Fruit fly (Drosophila melanogaster) whole organism, embryonic: ENCODE data around the gene CG44329.

Experiments used
- ATbp ChIP-seq: fragments of 200-800 bp; sonication (Bioruptor generic); optimal IDR thresholded peaks from 2 replicates; lab custom pipeline; 2017; ENCODE audit warnings: missing biosample characterization, mild to moderate bottlenecking, missing genetic modification characterization, missing genetic modification reagents
- CG10267 ChIP-seq: fragments of 200-800 bp; sonication (Bioruptor generic); optimal IDR thresholded peaks from 2 replicates; lab custom pipeline; 2018; ENCODE audit warnings: missing biosample characterization, mild to moderate bottlenecking, missing genetic modification characterization, moderate library complexity
- CG10565 ChIP-seq: fragments of 200-800 bp; sonication (Bioruptor generic); optimal IDR thresholded peaks from 3 replicates; lab custom pipeline; 2016; ENCODE audit warnings: missing biosample characterization, mild to moderate bottlenecking, missing genetic modification characterization
- CG14441 ChIP-seq: fragments of 200-800 bp; sonication (Bioruptor generic); IDR thresholded peaks from 2 replicates; pipeline ENCODE4 v1.3.6; 2022; ENCODE audit warnings: missing biosample characterization, missing genetic modification characterization
- CG14710 ChIP-seq: fragments of 200-800 bp; sonication (Bioruptor generic); optimal IDR thresholded peaks from 3 replicates; lab custom pipeline; 2019; ENCODE audit warnings: missing biosample characterization, mild to moderate bottlenecking, missing genetic modification characterization, moderate library complexity
- CG1529 ChIP-seq: fragments of 200-800 bp; sonication (Bioruptor generic); optimal IDR thresholded peaks from 3 replicates; lab custom pipeline; 2018; ENCODE audit warnings: missing biosample characterization, missing genetic modification characterization
- CG15601 ChIP-seq: fragments of 200-800 bp; sonication (Bioruptor generic); optimal IDR thresholded peaks from 3 replicates; lab custom pipeline; 2019; ENCODE audit warnings: missing biosample characterization, mild to moderate bottlenecking, missing genetic modification characterization, moderate library complexity
- CG2202 ChIP-seq: fragments of 200-800 bp; sonication (Bioruptor generic); optimal IDR thresholded peaks from 2 replicates; lab custom pipeline; 2018; ENCODE audit warnings: missing biosample characterization, mild to moderate bottlenecking, missing genetic modification characterization
- CG30431 ChIP-seq: fragments of 200-800 bp; sonication (Bioruptor generic); optimal IDR thresholded peaks from 2 replicates; lab custom pipeline; 2017; ENCODE audit warnings: missing biosample characterization, missing genetic modification characterization
- CG4707 ChIP-seq: fragments of 200-800 bp; sonication (Bioruptor generic); optimal IDR thresholded peaks from 2 replicates; lab custom pipeline; 2018; ENCODE audit warnings: missing biosample characterization, mild to moderate bottlenecking, missing genetic modification characterization, moderate library complexity
- CG4854 ChIP-seq: fragments of 200-800 bp; sonication (Bioruptor generic); optimal IDR thresholded peaks from 2 replicates; lab custom pipeline; 2016; ENCODE audit warnings: missing biosample characterization, missing genetic modification characterization, inconsistent platforms
- CG6254 ChIP-seq: fragments of 200-800 bp; sonication (Bioruptor generic); optimal IDR thresholded peaks from 3 replicates; lab custom pipeline; 2017; ENCODE audit warnings: mild to moderate bottlenecking, missing biosample characterization, missing genetic modification reagents, missing genetic modification characterization
- CG6272 ChIP-seq: fragments of 200-800 bp; sonication (Bioruptor generic); IDR thresholded peaks from 2 replicates; pipeline ENCODE4 v1.3.6; 2022; ENCODE audit warnings: missing biosample characterization, missing genetic modification characterization
- CG6765 ChIP-seq: fragments of 200-800 bp; sonication (Bioruptor generic); optimal IDR thresholded peaks from 3 replicates; lab custom pipeline; 2017; ENCODE audit warnings: missing biosample characterization, mild to moderate bottlenecking, missing genetic modification characterization
- CG7357 ChIP-seq: fragments of 200-800 bp; sonication (Bioruptor generic); IDR thresholded peaks from 3 replicates; pipeline ENCODE4 v1.3.6; 2022; ENCODE audit warnings: missing biosample characterization, missing genetic modification characterization
- CG7745 ChIP-seq: fragments of 200-800 bp; sonication (Bioruptor generic); optimal IDR thresholded peaks from 2 replicates; lab custom pipeline; 2018; ENCODE audit warnings: missing biosample characterization, mild to moderate bottlenecking, missing genetic modification characterization, moderate library complexity
- CG7839 ChIP-seq: fragments of 200-800 bp; sonication (Bioruptor generic); optimal IDR thresholded peaks from 3 replicates; lab custom pipeline; 2018; ENCODE audit warnings: missing biosample characterization, mild to moderate bottlenecking, missing genetic modification characterization, moderate library complexity
- CG8388 ChIP-seq: fragments of 200-800 bp; sonication (Bioruptor generic); optimal IDR thresholded peaks from 2 replicates; lab custom pipeline; 2019; ENCODE audit warnings: missing biosample characterization, mild to moderate bottlenecking, missing genetic modification characterization, moderate library complexity
- CG8478 ChIP-seq: fragments of >200 bp; optimal IDR thresholded peaks from 2 replicates; lab custom pipeline; 2018
- CG8924 ChIP-seq: fragments of 200-800 bp; optimal IDR thresholded peaks from 3 replicates; lab custom pipeline; 2019; ENCODE audit warnings: missing biosample characterization, mild to moderate bottlenecking, missing genetic modification characterization, moderate library complexity
- CG8944 ChIP-seq: fragments of 200-800 bp; sonication (Bioruptor generic); optimal IDR thresholded peaks from 3 replicates; lab custom pipeline; 2016; ENCODE audit warnings: missing biosample characterization, missing genetic modification characterization
- CG9215 ChIP-seq: fragments of 200-800 bp; sonication (Bioruptor generic); IDR thresholded peaks from 2 replicates; pipeline ENCODE4 v1.3.6; 2022; ENCODE audit warnings: missing biosample characterization, missing genetic modification characterization
- CoRest ChIP-seq: fragments of 200-800 bp; sonication (Bioruptor generic); optimal IDR thresholded peaks from 3 replicates; lab custom pipeline; 2018; ENCODE audit warnings: missing biosample characterization, mild to moderate bottlenecking, missing genetic modification characterization, moderate library complexity
- Doc3 ChIP-seq: fragments of 200-800 bp; sonication (Bioruptor generic); IDR thresholded peaks from 3 replicates; pipeline ENCODE4 v1.3.6; 2022; ENCODE audit warnings: missing biosample characterization, missing genetic modification characterization; ENCODE audit not compliant: partially characterized antibody
- Dref ChIP-seq: fragments of 200-800 bp; sonication (Bioruptor generic); IDR thresholded peaks from 2 replicates; pipeline ENCODE4 v1.3.6; 2022; ENCODE audit warnings: missing biosample characterization, missing genetic modification characterization
- H15 ChIP-seq: fragments of 200-800 bp; sonication (Bioruptor generic); IDR thresholded peaks from 3 replicates; pipeline ENCODE4 v1.3.6; 2022; ENCODE audit warnings: missing biosample characterization, missing genetic modification characterization
- HLH3B ChIP-seq: fragments of 200-800 bp; sonication (Bioruptor generic); IDR thresholded peaks from 2 replicates; pipeline ENCODE4 v1.3.6; 2022; ENCODE audit warnings: missing biosample characterization, missing genetic modification characterization
- Hmr ChIP-seq: fragments of 200-800 bp; sonication (Bioruptor generic); optimal IDR thresholded peaks from 3 replicates; lab custom pipeline; 2017; ENCODE audit warnings: mild to moderate bottlenecking, missing biosample characterization, missing genetic modification reagents, missing genetic modification characterization
- Hr51 ChIP-seq, 2 experiments: fragments of 200-800 bp; sonication (Bioruptor generic); optimal IDR thresholded peaks; 2 replicates in 1 of 2; 3 replicates in 1 of 2; lab custom pipeline; 2016 to 2018; ENCODE audit warnings: missing biosample characterization in 2 of 2, missing genetic modification characterization in 2 of 2, mild to moderate bottlenecking in 1 of 2, moderate library complexity in 1 of 2
- Lim3 ChIP-seq: fragments of 200-800 bp; sonication (Bioruptor generic); IDR thresholded peaks from 2 replicates; pipeline ENCODE4 v1.3.6; 2022; ENCODE audit warnings: missing biosample characterization, missing genetic modification characterization
- Nf-YC ChIP-seq: fragments of 200-800 bp; optimal IDR thresholded peaks from 3 replicates; lab custom pipeline; 2019; ENCODE audit warnings: missing biosample characterization, mild to moderate bottlenecking, missing genetic modification characterization, moderate library complexity
- Oli ChIP-seq: fragments of 200-800 bp; sonication (Bioruptor generic); optimal IDR thresholded peaks from 2 replicates; lab custom pipeline; 2018; ENCODE audit warnings: missing biosample characterization, mild to moderate bottlenecking, missing genetic modification characterization, moderate library complexity
- Ptx1 ChIP-seq: fragments of 200-800 bp; sonication (Bioruptor generic); IDR thresholded peaks from 2 replicates; pipeline ENCODE4 v1.3.6; 2022; ENCODE audit warnings: missing biosample characterization, missing genetic modification characterization
- Ssrp ChIP-seq: fragments of 200-800 bp; sonication (Bioruptor generic); optimal IDR thresholded peaks from 2 replicates; lab custom pipeline; 2018; ENCODE audit warnings: missing biosample characterization, mild to moderate bottlenecking, missing genetic modification characterization, moderate library complexity
- Taf1 ChIP-seq: fragments of 200-800 bp; sonication (Bioruptor generic); IDR thresholded peaks from 2 replicates; pipeline ENCODE4 v1.3.6; 2022; ENCODE audit warnings: missing biosample characterization, missing genetic modification characterization
- Tbp ChIP-seq: fragments of >200 bp; optimal IDR thresholded peaks from 2 replicates; lab custom pipeline; 2018; ENCODE audit warnings: missing biosample characterization, missing genetic modification characterization
- aop ChIP-seq: fragments of 200-800 bp; sonication (Bioruptor generic); IDR thresholded peaks from 2 replicates; pipeline ENCODE4 v1.3.6; 2022; ENCODE audit warnings: missing biosample characterization, missing genetic modification characterization
- bbx ChIP-seq: fragments of 200-800 bp; sonication (Bioruptor generic); IDR thresholded peaks from 2 replicates; pipeline ENCODE4 v1.3.6; 2022; ENCODE audit warnings: missing biosample characterization, missing genetic modification characterization; ENCODE audit not compliant: partially characterized antibody
- cato ChIP-seq: fragments of 200-800 bp; sonication (Bioruptor generic); optimal IDR thresholded peaks from 2 replicates; lab custom pipeline; 2016; ENCODE audit warnings: missing biosample characterization, missing genetic modification characterization, borderline replicate concordance
- fd96Cb ChIP-seq: fragments of 200-800 bp; sonication (Bioruptor generic); optimal IDR thresholded peaks from 2 replicates; lab custom pipeline; 2018; ENCODE audit warnings: missing biosample characterization, mild to moderate bottlenecking, missing genetic modification characterization, moderate library complexity
- grau ChIP-seq: fragments of 200-800 bp; optimal IDR thresholded peaks from 3 replicates; lab custom pipeline; 2019; ENCODE audit warnings: missing biosample characterization, mild to moderate bottlenecking, missing genetic modification characterization, moderate library complexity
- nau ChIP-seq: fragments of 200-800 bp; sonication (Bioruptor generic); optimal IDR thresholded peaks from 3 replicates; lab custom pipeline; 2017; ENCODE audit warnings: missing biosample characterization, mild to moderate bottlenecking, missing genetic modification characterization, missing genetic modification reagents
- pum ChIP-seq: fragments of 200-800 bp; sonication (Bioruptor generic); optimal IDR thresholded peaks from 2 replicates; lab custom pipeline; 2016; ENCODE audit warnings: missing biosample characterization, missing genetic modification characterization
- scrt ChIP-seq: fragments of 200-800 bp; sonication (Bioruptor generic); optimal IDR thresholded peaks from 2 replicates; lab custom pipeline; 2018; ENCODE audit warnings: missing biosample characterization, mild to moderate bottlenecking, missing genetic modification characterization, moderate library complexity
- sens-2 ChIP-seq: fragments of 200-800 bp; sonication (Bioruptor generic); IDR thresholded peaks from 2 replicates; pipeline ENCODE4 v1.3.6; 2022; ENCODE audit warnings: missing biosample characterization, missing genetic modification characterization
- tin ChIP-seq: fragments of 200-800 bp; sonication (Bioruptor generic); optimal IDR thresholded peaks from 3 replicates; lab custom pipeline; 2016; ENCODE audit warnings: missing biosample characterization, missing genetic modification characterization
- tx ChIP-seq: fragments of 200-800 bp; sonication (Bioruptor generic); optimal IDR thresholded peaks from 2 replicates; lab custom pipeline; 2016; ENCODE audit warnings: missing biosample characterization, missing genetic modification characterization
- z ChIP-seq: fragments of 200-800 bp; sonication (Bioruptor generic); IDR thresholded peaks from 3 replicates; pipeline ENCODE4 v1.3.6; 2022; ENCODE audit warnings: missing biosample characterization, missing genetic modification characterization

CG44329 gene

DNA sequence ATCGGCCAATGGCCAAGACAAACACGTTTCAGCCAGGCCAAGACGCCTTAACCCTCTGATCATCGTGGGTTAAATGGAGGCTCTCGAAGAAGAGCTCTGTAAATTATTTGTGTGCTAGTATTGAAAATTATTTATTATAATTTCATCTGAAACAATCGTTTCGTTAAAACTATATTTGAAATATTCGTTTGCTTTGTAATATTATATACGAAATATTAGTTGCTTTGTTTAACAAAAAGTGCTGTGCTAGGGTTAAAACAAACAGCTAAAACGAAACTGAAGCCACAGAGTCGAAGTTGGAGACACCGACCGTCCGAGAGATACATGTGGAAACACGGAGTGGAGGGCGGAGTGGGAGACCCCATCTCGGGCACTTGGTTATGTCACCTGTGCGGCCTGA lies 26.2 kb downstream of the CG44329 start (continued):
- TF ChIP-seq CG4854 (GFP tag; lab: Kevin White, UChicago) (no peak), CG1529 (peak; percentile 3), Hmr (GFP tag; lab: Kevin White, UChicago) (peak; percentile 4)

DNA sequence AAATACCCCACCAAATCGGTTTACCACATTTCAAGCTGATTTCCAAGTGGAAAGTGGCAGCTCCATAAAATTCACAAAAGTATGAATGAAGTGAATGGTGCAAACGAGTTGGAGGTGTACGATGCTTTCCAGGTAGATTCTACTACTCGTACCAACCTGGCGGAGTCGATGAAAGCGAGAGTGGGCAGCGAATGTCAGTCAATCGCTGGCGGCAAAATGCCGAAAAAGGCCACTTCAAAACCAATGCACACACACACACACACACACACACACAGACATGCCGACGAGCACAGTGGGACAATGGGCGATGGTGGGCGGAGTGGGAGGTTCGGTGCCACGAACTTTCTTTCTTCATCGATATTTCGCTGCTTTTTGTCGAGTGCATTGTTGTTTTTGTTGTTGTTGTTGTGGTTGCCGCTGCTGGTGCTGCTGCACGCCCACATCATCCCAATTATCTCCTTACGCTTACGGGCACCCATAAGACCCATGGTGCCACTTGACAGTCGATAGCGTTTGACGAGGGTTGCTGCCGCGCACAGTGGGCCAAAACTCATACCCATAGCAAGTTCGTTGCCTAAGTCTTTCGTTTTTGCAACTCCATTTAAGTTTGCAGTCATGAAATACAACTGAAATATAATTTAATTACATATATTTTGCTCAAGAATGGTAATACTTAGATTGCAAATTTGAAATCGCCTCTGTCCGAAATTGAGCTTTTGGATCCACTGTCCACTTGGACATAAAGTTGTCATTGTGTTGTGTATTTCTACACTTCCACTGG lies 29.3 kb downstream of the CG44329 start:
- TF ChIP-seq CG30431 (GFP tag; lab: Kevin White, UChicago): no peak
- no peak for TF ChIP-seq z
- peak; percentile 35 for TF ChIP-seq tin (GFP tag; lab: Kevin White, UChicago)
- no peak for TF ChIP-seq CG6272 (GFP tag; lab: Robert Waterston, UW)
- TF ChIP-seq Dref (GFP tag; lab: Robert Waterston, UW): no peak
- peak; percentile 26 for TF ChIP-seq CG10267 (tag; lab: Kevin White, UChicago)
- no peak for TF ChIP-seq Nf-YC
- no peak for TF ChIP-seq pum (GFP tag; lab: Kevin White, UChicago)
- TF ChIP-seq CG7745 (tag; lab: Kevin White, UChicago): no peak
- TF ChIP-seq CG6765: no peak
- TF ChIP-seq cato (GFP tag; lab: Kevin White, UChicago): no peak
- peak; percentile 75 for TF ChIP-seq CG4707 (GFP tag; lab: Kevin White, UChicago)
- peak; percentile 70 for TF ChIP-seq Oli (tag; lab: Kevin White, UChicago)
- no peak for TF ChIP-seq Taf1 (GFP tag; lab: Robert Waterston, UW)
- peak; percentile 50 for TF ChIP-seq fd96Cb (tag; lab: Kevin White, UChicago)
- TF ChIP-seq CG8924 (tag; lab: Kevin White, UChicago): peak; percentile 25
- no peak for TF ChIP-seq CG8478 (lab: Kevin White, UChicago)
- no peak for TF ChIP-seq Doc3
- TF ChIP-seq CG6254 (GFP tag; lab: Kevin White, UChicago): peak; percentile 30
- TF ChIP-seq CG15601 (tag; lab: Kevin White, UChicago): peak; percentile 1
- no peak for TF ChIP-seq Tbp (GFP tag; lab: Kevin White, UChicago)
- no peak for TF ChIP-seq bbx (GFP tag; lab: Robert Waterston, UW)
- TF ChIP-seq tx (GFP tag; lab: Kevin White, UChicago): no peak
- no peak for TF ChIP-seq CG14710 (tag; lab: Kevin White, UChicago)
- peak; percentile 62 for TF ChIP-seq Ssrp (tag; lab: Kevin White, UChicago)
- peak; percentile 37 for TF ChIP-seq CoRest
- TF ChIP-seq HLH3B (GFP tag; lab: Robert Waterston, UW): peak; percentile 45
- TF ChIP-seq ATbp: peak; percentile 64
- no peak for TF ChIP-seq scrt (GFP tag; lab: Kevin White, UChicago)
- peak; percentile 38 for TF ChIP-seq grau (tag; lab: Kevin White, UChicago)
- no peak for TF ChIP-seq CG9215 (GFP tag; lab: Robert Waterston, UW)
- TF ChIP-seq H15: 0 out of 3 replicates have a peak, but pooled peaks have one; percentile 56
- no peak for TF ChIP-seq aop (GFP tag; lab: Robert Waterston, UW)
- no peak for TF ChIP-seq CG7357
- no peak for TF ChIP-seq CG10565 (GFP tag; lab: Kevin White, UChicago)
- peak; percentile 54; the same call in 1 of the 2 replicates for TF ChIP-seq sens-2 (GFP tag; lab: Robert Waterston, UW)
- TF ChIP-seq CG7839 (tag; lab: Kevin White, UChicago): peak; percentile 62
- TF ChIP-seq Hr51 (GFP tag; optimal IDR thresholded peaks at IDR 0.05; lab: Kevin White, UChicago): peak in 1 of 2 experiments; percentile 53
- TF ChIP-seq CG14441 (GFP tag; lab: Robert Waterston, UW): no peak
- TF ChIP-seq CG8388 (GFP tag; lab: Kevin White, UChicago): peak; percentile 50
- no peak for TF ChIP-seq nau (GFP tag; lab: Kevin White, UChicago)
- no peak for TF ChIP-seq CG8944 (GFP tag; lab: Kevin White, UChicago)
- peak; percentile 49 for TF ChIP-seq Ptx1
- no peak for TF ChIP-seq CG2202 (tag; lab: Kevin White, UChicago)
- TF ChIP-seq Lim3 (GFP tag; lab: Robert Waterston, UW): no peak
